Fruit fly (Drosophila melanogaster): Measurements from ENCODE around the gene Gabat.
A peak's percentile ranks its signal among the peaks of the same experiment; 100 is the strongest.

Gabat gene

DNA sequence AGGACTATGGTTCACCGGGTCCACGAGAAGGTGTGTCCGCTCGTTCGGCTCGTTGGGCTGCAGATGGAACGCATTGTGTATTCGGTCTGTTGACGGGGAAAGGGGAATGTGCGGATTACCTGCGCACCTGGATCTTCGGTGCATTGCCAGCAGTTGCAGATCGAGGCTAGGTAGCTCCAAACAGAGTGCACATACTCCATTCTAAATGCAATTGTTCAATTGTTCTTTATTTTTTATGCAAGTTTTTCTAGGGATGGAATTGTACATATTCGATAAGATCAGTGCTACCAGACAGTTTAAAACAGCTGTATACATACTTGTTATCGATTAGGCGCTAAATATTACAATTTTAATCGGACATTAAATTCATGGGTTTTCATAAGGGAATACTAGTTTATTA is 28.3 kb upstream of the Gabat start, which contains the start of gene Lamtor1 (continued):
- TF ChIP-seq D (optimal IDR thresholded peaks at IDR 0.05) (peak; percentile 73), D (GFP tag; optimal IDR thresholded peaks at IDR 0.05) (no peak), Spps (tag; optimal IDR thresholded peaks at IDR 0.05) (no peak), inv (GFP tag; IDR thresholded peaks at IDR 0.05; ENCODE audit: partially characterized antibody) (no peak), Sry-δ (GFP tag; optimal IDR thresholded peaks at IDR 0.05) (peak; percentile 83), CG13287 (GFP tag; IDR thresholded peaks at IDR 0.05; ENCODE audit: partially characterized antibody) (peak; percentile 57), abd-A (tag; optimal IDR thresholded peaks at IDR 0.05) (no peak), repo (GFP tag; optimal IDR thresholded peaks at IDR 0.05) (no peak), Tbp (GFP tag; optimal IDR thresholded peaks at IDR 0.05) (no peak), CG8388 (GFP tag; optimal IDR thresholded peaks at IDR 0.05) (no peak), nerfin-2 (GFP tag; IDR thresholded peaks at IDR 0.05; ENCODE audit: partially characterized antibody) (peak; percentile 10; the same call in 1 of the 2 replicates), hbn (GFP tag; IDR thresholded peaks at IDR 0.05; ENCODE audit: partially characterized antibody) (peak; percentile 33; the same call in 1 of the 2 replicates), grau (tag; optimal IDR thresholded peaks at IDR 0.05) (no peak), Max (GFP tag; optimal IDR thresholded peaks at IDR 0.05) (no peak), Hr39 (optimal IDR thresholded peaks at IDR 0.05) (no peak), Awh (GFP tag; IDR thresholded peaks at IDR 0.05) (no peak), CG33557 (GFP tag; optimal IDR thresholded peaks at IDR 0.05) (no peak), ATbp (GFP tag; optimal IDR thresholded peaks at IDR 0.05) (no peak), ro (GFP tag; IDR thresholded peaks at IDR 0.05) (no peak), CG10366 (GFP tag; IDR thresholded peaks at IDR 0.05) (no peak), croc (GFP tag; conservative IDR thresholded peaks at IDR 0.05) (no peak), Bgb (GFP tag; IDR thresholded peaks at IDR 0.05; ENCODE audit: partially characterized antibody) (peak; percentile 53; the same call in 1 of the 2 replicates), MBD-R2 (GFP tag; IDR thresholded peaks at IDR 0.05) (peak; percentile 71), klu (GFP tag; IDR thresholded peaks at IDR 0.05) (no peak), CG17186 (GFP tag; optimal IDR thresholded peaks at IDR 0.05) (no peak), h (optimal IDR thresholded peaks at IDR 0.05) (no peak), tx (GFP tag; optimal IDR thresholded peaks at IDR 0.05) (no peak), MESR4 (GFP tag; optimal IDR thresholded peaks at IDR 0.05) (peak; percentile 94), CG17829 (tag; optimal IDR thresholded peaks at IDR 0.05) (no peak), E2f2 (GFP tag; IDR thresholded peaks at IDR 0.05) (peak; percentile 96), cas (GFP tag; IDR thresholded peaks at IDR 0.05) (no peak), Lhr (GFP tag; optimal IDR thresholded peaks at IDR 0.05) (peak; percentile 20), Hr78 (GFP tag; optimal IDR thresholded peaks at IDR 0.05) (no peak), bigmax (GFP tag; optimal IDR thresholded peaks at IDR 0.05) (no peak), HmgD (GFP tag; optimal IDR thresholded peaks at IDR 0.05) (no peak), sim (GFP tag; IDR thresholded peaks at IDR 0.05) (no peak), stwl (tag; optimal IDR thresholded peaks at IDR 0.05) (peak; percentile 68), hb (GFP tag; IDR thresholded peaks at IDR 0.05; ENCODE audit: partially characterized antibody) (no peak), Sox100B (GFP tag; optimal IDR thresholded peaks at IDR 0.05) (no peak), CG2678 (tag; optimal IDR thresholded peaks at IDR 0.05) (no peak), CG14710 (tag; optimal IDR thresholded peaks at IDR 0.05) (no peak), vnd (GFP tag; IDR thresholded peaks at IDR 0.05; ENCODE audit: partially characterized antibody) (0 out of 3 replicates have a peak, but pooled peaks have one; percentile 14), Rx (GFP tag; IDR thresholded peaks at IDR 0.05) (no peak), Doc2 (GFP tag; IDR thresholded peaks at IDR 0.05) (no peak), ssp (GFP tag; IDR thresholded peaks at IDR 0.05) (no peak), ftz-f1 (GFP tag; optimal IDR thresholded peaks at IDR 0.05) (no peak), Dref (GFP tag; IDR thresholded peaks at IDR 0.05) (peak; percentile 90), HLH4C (GFP tag; IDR thresholded peaks at IDR 0.05; ENCODE audit: partially characterized antibody) (peak; percentile 52; the same call in 2 of the 3 replicates), bab2 (GFP tag; optimal IDR thresholded peaks at IDR 0.05) (no peak), CG9876 (GFP tag; optimal IDR thresholded peaks at IDR 0.05) (no peak), pzg (GFP tag; optimal IDR thresholded peaks at IDR 0.05) (peak; percentile 64), CG9797 (GFP tag; optimal IDR thresholded peaks at IDR 0.05) (no peak)
